Fruit fly (Drosophila melanogaster): ENCODE results near the gene CG1090.

dm6 chr3R:4403706-4404392, 44.2 kb downstream of the CG1090 start:
- TF ChIP-seq CG18262 (tag; optimal IDR thresholded peaks at IDR 0.05) (no peak), CG4707 (GFP tag; optimal IDR thresholded peaks at IDR 0.05) (no peak), Spps (tag; optimal IDR thresholded peaks at IDR 0.05) (no peak), sr (GFP tag; IDR thresholded peaks at IDR 0.05) (no peak), CG10147 (GFP tag; optimal IDR thresholded peaks at IDR 0.05) (peak; percentile 4), tap (tag; optimal IDR thresholded peaks at IDR 0.05) (no peak)

All from whole organism, embryonic.